Fruit fly (Drosophila melanogaster): ENCODE results near the gene CG17264.

The CG17264 gene

DNA sequence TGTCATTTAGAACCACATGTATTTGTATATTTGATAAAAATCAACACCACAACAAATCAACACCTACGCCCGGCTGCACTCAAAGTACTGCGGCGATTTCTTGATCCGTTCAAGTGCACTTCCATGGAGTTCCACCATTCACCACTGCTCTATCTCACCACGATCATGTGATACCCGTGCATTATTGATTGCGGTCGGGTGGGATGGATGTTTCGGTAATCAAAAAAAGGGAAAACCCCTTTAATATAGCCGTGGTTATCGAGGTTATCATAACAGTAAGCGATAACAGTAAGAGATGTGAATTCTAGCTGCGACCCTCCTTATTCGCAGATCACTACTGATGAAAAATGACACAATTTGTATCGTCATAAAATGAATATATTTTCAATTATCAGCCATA lies at the start of gene CG17264, which contains the start of gene CG17224:
TSS of gene CG17264 (plus strand) at position 297 of the 400 bp plus-strand sequence.
TSS of gene CG17224 (minus strand) at position 97 of the 400 bp plus-strand sequence.
- TF ChIP-seq CG8301 (tag; optimal IDR thresholded peaks at IDR 0.05) = no peak
- no peak for TF ChIP-seq rn (GFP tag; IDR thresholded peaks at IDR 0.05)
- no peak for TF ChIP-seq CG15710 (tag; optimal IDR thresholded peaks at IDR 0.05)
- no peak for TF ChIP-seq CG9948 (tag; optimal IDR thresholded peaks at IDR 0.05)

DNA sequence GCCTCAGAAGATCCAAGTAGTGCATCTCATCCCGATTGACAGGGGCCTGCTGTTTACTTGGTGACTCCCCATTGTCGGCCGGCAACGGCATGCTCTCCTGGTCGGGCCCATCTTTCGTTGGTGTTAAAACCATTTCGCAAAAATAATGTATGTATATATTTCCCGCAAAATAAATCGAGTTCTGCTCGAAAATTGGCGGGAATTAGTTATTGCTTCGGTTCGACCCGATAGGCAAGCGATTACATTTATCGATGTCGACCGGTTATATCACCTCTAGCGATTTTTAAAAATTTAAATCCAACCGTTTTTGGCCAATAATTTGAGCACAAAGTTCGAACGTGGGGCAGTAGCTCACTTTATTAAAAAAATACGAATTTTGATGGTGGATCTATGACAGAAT lies 48.9 kb upstream of the CG17264 start, which contains the start of gene Ts:
TSS of gene Ts (minus strand) at position 201 of the 400 bp plus-strand sequence.
- TF ChIP-seq CG14655 (GFP tag; optimal IDR thresholded peaks at IDR 0.05) (no peak), fd96Ca (GFP tag; IDR thresholded peaks at IDR 0.05) (no peak), CG15710 (tag; optimal IDR thresholded peaks at IDR 0.05) (no peak), gl (tag; optimal IDR thresholded peaks at IDR 0.05) (no peak), Snoo (tag; optimal IDR thresholded peaks at IDR 0.05) (no peak), CG13204 (GFP tag; optimal IDR thresholded peaks at IDR 0.05) (no peak), CG10348 (GFP tag; IDR thresholded peaks at IDR 0.05) (no peak), CG32121 (GFP tag; IDR thresholded peaks at IDR 0.05) (no peak), Pif1B (GFP tag; optimal IDR thresholded peaks at IDR 0.05) (no peak), CG8159 (tag; optimal IDR thresholded peaks at IDR 0.05) (no peak), CG34367 (tag; optimal IDR thresholded peaks at IDR 0.05) (no peak), CG9948 (tag; optimal IDR thresholded peaks at IDR 0.05) (no peak), rn (GFP tag; IDR thresholded peaks at IDR 0.05) (no peak), Pif1A (GFP tag; optimal IDR thresholded peaks at IDR 0.05) (no peak), EcR (GFP tag; optimal IDR thresholded peaks at IDR 0.05) (no peak), D1 (tag; optimal IDR thresholded peaks at IDR 0.05) (no peak), Ets98B (GFP tag; IDR thresholded peaks at IDR 0.05) (no peak), CG17806 (tag; optimal IDR thresholded peaks at IDR 0.05) (no peak), CG4496 (GFP tag; IDR thresholded peaks at IDR 0.05) (no peak)

DNA sequence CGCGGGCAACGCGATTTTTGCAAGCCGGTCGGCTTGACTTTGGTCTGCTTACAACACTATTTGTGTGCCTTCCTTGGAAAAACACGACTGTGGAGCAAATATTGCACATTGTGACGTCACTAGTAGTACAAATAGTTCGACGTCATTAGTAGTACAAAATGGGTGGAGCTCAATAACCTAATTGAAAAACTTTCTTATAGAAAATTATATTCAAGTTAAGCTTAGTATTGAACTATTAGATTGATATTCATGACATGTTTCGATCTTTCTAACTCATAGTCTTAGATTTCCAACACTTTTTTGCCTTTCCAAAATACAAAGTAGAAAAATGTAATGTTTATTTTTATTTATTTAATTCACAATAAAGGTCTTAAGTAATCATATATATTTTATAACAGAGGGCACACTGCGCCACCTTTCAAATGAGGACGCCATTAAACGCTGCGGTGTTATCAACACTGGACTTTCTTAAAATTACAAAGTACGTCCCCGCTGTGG lies 45.8 kb upstream of the CG17264 start, which contains the start of the genes Rrp1 and gammaTub23C:
TSS of gene Rrp1 (minus strand) at position 70 of the 498 bp plus-strand sequence.
TSS of gene gammaTub23C (plus strand) at position 453 of the 498 bp plus-strand sequence.
- TF ChIP-seq CG32121 (GFP tag; IDR thresholded peaks at IDR 0.05) (peak; percentile 80; the same call in 1 of the 2 replicates), CG17806 (tag; optimal IDR thresholded peaks at IDR 0.05) (peak; percentile 80), EcR (GFP tag; optimal IDR thresholded peaks at IDR 0.05) (no peak), rn (GFP tag; IDR thresholded peaks at IDR 0.05) (peak; percentile 60; the same call in 1 of the 2 replicates), CG4496 (GFP tag; IDR thresholded peaks at IDR 0.05) (peak; percentile 82), CG14655 (GFP tag; optimal IDR thresholded peaks at IDR 0.05) (peak; percentile 94), Pif1B (GFP tag; optimal IDR thresholded peaks at IDR 0.05) (no peak), CG34367 (tag; optimal IDR thresholded peaks at IDR 0.05) (peak; percentile 80), CG10348 (GFP tag; IDR thresholded peaks at IDR 0.05) (peak; percentile 59; the same call in 1 of the 2 replicates), CG9948 (tag; optimal IDR thresholded peaks at IDR 0.05) (peak; percentile 89), CG12605 (GFP tag; IDR thresholded peaks at IDR 0.05) (0 out of 2 replicates have a peak, but pooled peaks have one; percentile 53), CG13204 (GFP tag; optimal IDR thresholded peaks at IDR 0.05) (no peak), fd96Ca (GFP tag; IDR thresholded peaks at IDR 0.05) (peak; percentile 69; the same call in 2 of the 3 replicates), Snoo (tag; optimal IDR thresholded peaks at IDR 0.05) (peak; percentile 90), D1 (tag; optimal IDR thresholded peaks at IDR 0.05) (no peak), gl (tag; optimal IDR thresholded peaks at IDR 0.05) (peak; percentile 33), Ets98B (GFP tag; IDR thresholded peaks at IDR 0.05) (peak; percentile 67), CG8301 (tag; optimal IDR thresholded peaks at IDR 0.05) (peak; percentile 86), CG15710 (tag; optimal IDR thresholded peaks at IDR 0.05) (peak; percentile 87), Pif1A (GFP tag; optimal IDR thresholded peaks at IDR 0.05) (no peak), CG8159 (tag; optimal IDR thresholded peaks at IDR 0.05) (peak; percentile 92)

DNA sequence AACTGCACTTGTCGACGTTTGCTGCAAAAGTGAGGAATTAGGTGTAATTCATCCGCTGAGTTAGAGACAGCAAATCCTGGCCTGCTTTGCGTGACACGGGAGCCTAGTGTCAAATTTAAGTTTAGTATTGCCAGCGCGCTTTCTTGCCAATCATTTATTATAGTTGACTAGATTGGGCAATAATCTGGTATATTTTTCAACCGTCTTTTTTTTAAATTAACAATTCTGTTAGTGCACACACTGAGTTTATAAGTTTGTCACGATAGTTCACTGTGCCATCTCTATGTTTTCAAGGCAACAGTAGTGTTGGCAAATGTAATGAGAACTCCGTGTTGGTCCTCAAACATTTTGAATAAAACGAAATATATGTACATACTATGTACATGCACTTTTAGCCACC lies 41.5 kb upstream of the CG17264 start, which contains the start of the genes CG9641 and CG3165:
TSS of gene CG9641 (minus strand) at position 34 of the 400 bp plus-strand sequence.
TSS of gene CG3165 (plus strand) at position 294 of the 400 bp plus-strand sequence.
- TF ChIP-seq CG14655 (GFP tag; optimal IDR thresholded peaks at IDR 0.05) (no peak), CG9948 (tag; optimal IDR thresholded peaks at IDR 0.05) (peak; percentile 71), D1 (tag; optimal IDR thresholded peaks at IDR 0.05) (no peak), CG8159 (tag; optimal IDR thresholded peaks at IDR 0.05) (peak; percentile 82), CG34367 (tag; optimal IDR thresholded peaks at IDR 0.05) (peak; percentile 77), CG32121 (GFP tag; IDR thresholded peaks at IDR 0.05) (peak; percentile 81), EcR (GFP tag; optimal IDR thresholded peaks at IDR 0.05) (no peak), Pif1A (GFP tag; optimal IDR thresholded peaks at IDR 0.05) (no peak), CG8301 (tag; optimal IDR thresholded peaks at IDR 0.05) (no peak), rn (GFP tag; IDR thresholded peaks at IDR 0.05) (peak; percentile 74; the same call in 1 of the 2 replicates), gl (tag; optimal IDR thresholded peaks at IDR 0.05) (peak; percentile 53), CG4496 (GFP tag; IDR thresholded peaks at IDR 0.05) (peak; percentile 86), fd96Ca (GFP tag; IDR thresholded peaks at IDR 0.05) (peak; percentile 91), Snoo (tag; optimal IDR thresholded peaks at IDR 0.05) (peak; percentile 79), Pif1B (GFP tag; optimal IDR thresholded peaks at IDR 0.05) (no peak), CG12605 (GFP tag; IDR thresholded peaks at IDR 0.05) (peak; percentile 44; the same call in 1 of the 2 replicates), Ets98B (GFP tag; IDR thresholded peaks at IDR 0.05) (peak; percentile 71), CG17806 (tag; optimal IDR thresholded peaks at IDR 0.05) (peak; percentile 74), CG15710 (tag; optimal IDR thresholded peaks at IDR 0.05) (peak; percentile 78), CG13204 (GFP tag; optimal IDR thresholded peaks at IDR 0.05) (no peak), CG10348 (GFP tag; IDR thresholded peaks at IDR 0.05) (no peak)

DNA sequence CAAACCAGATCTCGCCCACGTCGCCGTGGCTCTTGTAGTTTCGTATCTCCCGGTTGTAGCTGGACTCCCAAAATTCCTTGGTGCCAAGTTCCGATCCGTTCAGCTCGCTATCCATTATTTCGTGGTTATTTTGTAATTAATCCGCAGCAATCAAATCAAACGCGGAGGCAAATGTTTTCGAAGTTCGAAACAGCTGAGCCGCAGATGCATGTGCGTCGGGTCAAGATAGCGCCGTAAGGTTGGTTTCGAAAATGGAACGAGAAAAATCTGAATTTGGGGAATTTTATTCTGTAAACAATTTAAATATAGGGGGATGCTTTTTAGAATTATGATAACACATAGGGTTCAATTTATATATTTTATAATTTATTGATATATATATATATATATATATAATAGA lies 39.2 kb upstream of the CG17264 start, which contains the start of gene CG9643:
TSS of gene CG9643 (minus strand) at position 198 of the 400 bp plus-strand sequence.
- TF ChIP-seq CG12605 (GFP tag; IDR thresholded peaks at IDR 0.05) = no peak
- TF ChIP-seq CG14655 (GFP tag; optimal IDR thresholded peaks at IDR 0.05) = no peak
- no peak for TF ChIP-seq rn (GFP tag; IDR thresholded peaks at IDR 0.05)
- no peak for TF ChIP-seq CG9948 (tag; optimal IDR thresholded peaks at IDR 0.05)
- TF ChIP-seq CG32121 (GFP tag; IDR thresholded peaks at IDR 0.05) = no peak
- no peak for TF ChIP-seq gl (tag; optimal IDR thresholded peaks at IDR 0.05)
- no peak for TF ChIP-seq Ets98B (GFP tag; IDR thresholded peaks at IDR 0.05)
- no peak for TF ChIP-seq EcR (GFP tag; optimal IDR thresholded peaks at IDR 0.05)
- no peak for TF ChIP-seq CG15710 (tag; optimal IDR thresholded peaks at IDR 0.05)
- TF ChIP-seq CG4496 (GFP tag; IDR thresholded peaks at IDR 0.05) = no peak
- TF ChIP-seq CG34367 (tag; optimal IDR thresholded peaks at IDR 0.05) = no peak
- TF ChIP-seq CG17806 (tag; optimal IDR thresholded peaks at IDR 0.05) = no peak
- no peak for TF ChIP-seq CG8159 (tag; optimal IDR thresholded peaks at IDR 0.05)
- no peak for TF ChIP-seq CG8301 (tag; optimal IDR thresholded peaks at IDR 0.05)
- no peak for TF ChIP-seq CG10348 (GFP tag; IDR thresholded peaks at IDR 0.05)
